Fruit fly (Drosophila melanogaster) S2 (cell line): ENCODE results near the gene CG43694.

ENCODE experiments used
- CG8478 ChIP-seq: fragments of >200 bp; optimal IDR thresholded peaks from 2 replicates; lab custom pipeline; 2018
- CTCF ChIP-seq, 2 experiments: fragments of >200 bp; optimal IDR thresholded peaks; 2 replicates each; lab custom pipeline; 2018

DNA sequence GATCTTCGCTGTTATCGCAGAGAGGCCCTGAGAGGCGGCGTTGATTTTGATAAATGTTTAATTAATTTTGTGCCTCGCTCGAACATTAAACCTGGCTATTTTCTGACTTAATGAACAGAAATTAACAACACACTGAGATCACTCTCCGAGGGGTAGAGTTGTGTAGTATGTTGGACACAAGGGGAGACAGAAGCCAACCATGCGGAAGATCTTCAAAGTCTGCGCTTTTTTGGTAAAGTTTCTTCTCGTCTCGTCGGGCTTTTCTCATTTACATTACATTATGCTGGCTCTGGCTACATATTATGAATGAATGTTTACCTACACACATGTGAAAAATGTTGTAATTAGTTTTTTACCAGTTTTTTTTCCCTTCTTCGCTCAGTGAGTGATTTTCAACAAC is at the start of gene CG43694:
- TF ChIP-seq CTCF (optimal IDR thresholded peaks at IDR 0.05; lab: Kevin White, UChicago) (no peak), CG8478 (lab: Kevin White, UChicago) (no peak)
